Worm (Caenorhabditis elegans) whole organism, L2 larva: ENCODE data around the gene ZC455.1.

Source experiments
- C34F6.9 ChIP-seq: fragments of 150-350 bp; optimal IDR thresholded peaks from 2 replicates; lab custom pipeline; 2014; ENCODE audit warnings: missing biosample characterization, missing genetic modification characterization
- F13H6.1 ChIP-seq: sonication (generic microtip); optimal IDR thresholded peaks from 2 replicates; lab custom pipeline; 2016; ENCODE audit warnings: missing genetic modification characterization, missing compliant biosample characterization
- R02D3.7 ChIP-seq: fragments of 150-350 bp; optimal IDR thresholded peaks from 2 replicates; lab custom pipeline; 2014; ENCODE audit warnings: missing biosample characterization, missing genetic modification characterization
- ZK546.5 ChIP-seq: sonication (generic microtip); optimal IDR thresholded peaks from 2 replicates; lab custom pipeline; 2017; ENCODE audit warnings: missing biosample characterization, missing genetic modification characterization
- alr-1 ChIP-seq: fragments of 150-350 bp; optimal IDR thresholded peaks from 2 replicates; lab custom pipeline; 2014; ENCODE audit warnings: missing biosample characterization, missing genetic modification characterization
- aly-2 ChIP-seq: fragments of 150-350 bp; optimal IDR thresholded peaks from 2 replicates; lab custom pipeline; 2014; ENCODE audit warnings: missing biosample characterization, missing genetic modification characterization
- ama-1 ChIP-seq: fragments of 150-350 bp; optimal IDR thresholded peaks from 2 replicates; lab custom pipeline; 2018; ENCODE audit warnings: inconsistent platforms
- blmp-1 ChIP-seq: sonication (generic microtip); optimal IDR thresholded peaks from 2 replicates; lab custom pipeline; 2017; ENCODE audit warnings: missing genetic modification characterization, mild to moderate bottlenecking, missing compliant biosample characterization, antibody characterized with exemption, moderate library complexity; ENCODE audit not compliant: insufficient read depth
- ceh-16 ChIP-seq: fragments of 150-350 bp; optimal IDR thresholded peaks from 2 replicates; lab custom pipeline; 2014; ENCODE audit warnings: missing biosample characterization, missing genetic modification characterization
- ceh-82 ChIP-seq: fragments of 150-350 bp; optimal IDR thresholded peaks from 2 replicates; lab custom pipeline; 2014; ENCODE audit warnings: missing biosample characterization, missing genetic modification characterization
- crh-2 ChIP-seq: sonication (generic microtip); optimal IDR thresholded peaks from 2 replicates; lab custom pipeline; 2017; ENCODE audit warnings: missing biosample characterization, missing genetic modification characterization
- dmd-4 ChIP-seq: sonication (generic microtip); optimal IDR thresholded peaks from 2 replicates; lab custom pipeline; 2017; ENCODE audit warnings: missing biosample characterization, missing genetic modification characterization
- egl-27 ChIP-seq: sonication (generic microtip); optimal IDR thresholded peaks from 3 replicates; lab custom pipeline; 2017; ENCODE audit warnings: missing biosample characterization, missing genetic modification reagents, missing genetic modification characterization
- elt-1 ChIP-seq: fragments of 150-350 bp; optimal IDR thresholded peaks from 2 replicates; lab custom pipeline; 2014; ENCODE audit warnings: missing biosample characterization, missing genetic modification characterization
- elt-3 ChIP-seq: sonication (generic microtip); optimal IDR thresholded peaks from 2 replicates; lab custom pipeline; 2017; ENCODE audit warnings: missing biosample characterization, missing genetic modification characterization
- fos-1 ChIP-seq: fragments of 150-350 bp; optimal IDR thresholded peaks from 2 replicates; lab custom pipeline; 2014; ENCODE audit warnings: missing biosample characterization, missing genetic modification characterization
- gmeb-1 ChIP-seq: fragments of 150-350 bp; optimal IDR thresholded peaks from 2 replicates; lab custom pipeline; 2014; ENCODE audit warnings: missing biosample characterization, missing genetic modification characterization
- lin-11 ChIP-seq: fragments of 150-350 bp; sonication (generic microtip); optimal IDR thresholded peaks from 2 replicates; lab custom pipeline; 2014; ENCODE audit warnings: missing biosample characterization, missing genetic modification characterization, inconsistent platforms, mixed read lengths
- mab-5 ChIP-seq: fragments of 150-350 bp; optimal IDR thresholded peaks from 2 replicates; lab custom pipeline; 2014; ENCODE audit warnings: missing biosample characterization, missing genetic modification characterization
- mdl-1 ChIP-seq, 2 experiments: fragments of 150-350 bp in 1 of 2; sonication (generic microtip) in 1 of 2; optimal IDR thresholded peaks; 2 replicates each; lab custom pipeline; 2017; ENCODE audit warnings: missing biosample characterization in 2 of 2, missing genetic modification characterization in 2 of 2
- nhr-10 ChIP-seq: sonication (generic microtip); optimal IDR thresholded peaks from 2 replicates; lab custom pipeline; 2017; ENCODE audit warnings: missing biosample characterization, missing genetic modification characterization
- nhr-11 ChIP-seq: fragments of 150-350 bp; optimal IDR thresholded peaks from 2 replicates; lab custom pipeline; 2014; ENCODE audit warnings: missing biosample characterization, missing genetic modification characterization
- nhr-12 ChIP-seq: fragments of 150-350 bp; optimal IDR thresholded peaks from 2 replicates; lab custom pipeline; 2014; ENCODE audit warnings: missing biosample characterization, missing genetic modification characterization
- nhr-129 ChIP-seq: fragments of 150-350 bp; optimal IDR thresholded peaks from 2 replicates; lab custom pipeline; 2014; ENCODE audit warnings: missing biosample characterization, missing genetic modification characterization
- nhr-23 ChIP-seq: fragments of 150-350 bp; optimal IDR thresholded peaks from 2 replicates; lab custom pipeline; 2014; ENCODE audit warnings: missing biosample characterization, missing genetic modification reagents, missing genetic modification characterization
- nhr-237 ChIP-seq: fragments of 150-350 bp; optimal IDR thresholded peaks from 2 replicates; lab custom pipeline; 2014; ENCODE audit warnings: missing biosample characterization, missing genetic modification characterization
- nhr-6 ChIP-seq: fragments of 150-350 bp; optimal IDR thresholded peaks from 2 replicates; lab custom pipeline; 2014; ENCODE audit warnings: missing biosample characterization, missing genetic modification characterization
- nhr-77 ChIP-seq: fragments of 150-350 bp; optimal IDR thresholded peaks from 2 replicates; lab custom pipeline; 2014; ENCODE audit warnings: missing biosample characterization, missing genetic modification characterization
- peb-1 ChIP-seq: fragments of 150-350 bp; optimal IDR thresholded peaks from 2 replicates; lab custom pipeline; 2014; ENCODE audit warnings: missing biosample characterization, missing genetic modification characterization
- skn-1 ChIP-seq: sonication (generic microtip); optimal IDR thresholded peaks from 2 replicates; lab custom pipeline; 2017; ENCODE audit warnings: missing biosample characterization, missing genetic modification characterization
- sma-3 ChIP-seq: sonication (generic microtip); optimal IDR thresholded peaks from 2 replicates; lab custom pipeline; 2016; ENCODE audit warnings: missing genetic modification reagents, missing genetic modification characterization, missing compliant biosample characterization
- sma-9 ChIP-seq, 2 experiments: fragments of 150-350 bp in 1 of 2; sonication (generic microtip) in 1 of 2; optimal IDR thresholded peaks; 2 replicates each; lab custom pipeline; 2014 to 2016; ENCODE audit warnings: missing genetic modification characterization in 2 of 2, mild to moderate bottlenecking in 1 of 2, missing biosample characterization in 1 of 2, missing compliant biosample characterization in 1 of 2, missing genetic modification reagents in 1 of 2, moderate library complexity in 1 of 2
- unc-39 ChIP-seq: fragments of 150-350 bp; optimal IDR thresholded peaks from 2 replicates; lab custom pipeline; 2014; ENCODE audit warnings: missing biosample characterization, missing genetic modification characterization
- ztf-1 ChIP-seq: fragments of 200-800 bp; sonication (Bioruptor generic); conservative IDR thresholded peaks from 2 replicates; pipeline ENCODE4 v1.3.6; 2022; ENCODE audit warnings: missing genetic modification characterization, missing compliant biosample characterization
- ztf-11 ChIP-seq: sonication (generic microtip); optimal IDR thresholded peaks from 2 replicates; lab custom pipeline; 2017; ENCODE audit warnings: missing biosample characterization, missing genetic modification characterization
- ztf-4 ChIP-seq: fragments of 150-350 bp; optimal IDR thresholded peaks from 2 replicates; lab custom pipeline; 2014; ENCODE audit warnings: missing biosample characterization, missing genetic modification characterization

ZC455.1 gene

DNA sequence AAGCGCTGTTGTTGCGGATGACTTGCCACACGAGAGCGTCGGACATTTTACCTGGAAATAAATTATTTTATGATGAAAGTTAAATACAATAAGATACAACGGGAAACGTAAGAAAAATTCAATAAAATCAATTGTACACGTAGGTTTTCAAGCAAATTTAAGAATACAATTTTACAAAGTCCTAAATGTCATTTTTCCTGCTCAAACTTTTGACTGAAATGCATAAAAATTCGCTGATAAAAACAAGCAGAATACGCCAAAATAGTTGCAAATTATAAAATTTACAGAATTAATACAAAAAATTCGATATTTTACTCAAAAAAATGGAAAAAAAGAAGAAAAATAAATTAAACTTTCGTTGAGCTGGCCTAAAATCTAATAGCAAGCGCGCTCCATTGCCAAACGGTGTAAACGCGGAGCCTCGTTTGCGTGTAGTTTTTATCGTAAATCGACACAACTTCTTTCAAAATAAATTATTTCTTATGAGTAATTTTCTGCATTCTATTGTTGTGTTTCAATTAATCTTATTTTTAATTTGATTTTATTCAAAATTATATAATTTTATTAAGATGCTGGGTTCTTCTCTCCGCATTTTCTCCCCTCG is 45.2 kb upstream of the ZC455.1 start, which contains the start of the genes rpl-28 and mrpl-49 (continued):
- TF ChIP-seq nhr-6 (tag; lab: Kevin White, UChicago) (no peak), F13H6.1 (tag; lab: Kevin White, UChicago) (peak; percentile 72), nhr-12 (no peak), ztf-4 (peak; percentile 70), lin-11 (tag; lab: Kevin White, UChicago) (peak; percentile 85), nhr-11 (tag; lab: Kevin White, UChicago) (no peak), ztf-11 (no peak), skn-1 (tag; lab: Kevin White, UChicago) (peak; percentile 49), peb-1 (tag; lab: Kevin White, UChicago) (no peak), ceh-16 (tag; lab: Kevin White, UChicago) (peak; percentile 40), nhr-129 (tag; lab: Kevin White, UChicago) (peak; percentile 89), elt-3 (tag; lab: Kevin White, UChicago) (no peak), egl-27 (peak; percentile 47), ztf-1 (GFP tag; lab: Robert Waterston, UW) (no peak), elt-1 (no peak), alr-1 (tag; lab: Kevin White, UChicago) (no peak), ceh-82 (tag; lab: Kevin White, UChicago) (peak; percentile 2), nhr-237 (tag; lab: Kevin White, UChicago) (no peak), nhr-10 (tag; lab: Kevin White, UChicago) (no peak), gmeb-1 (tag; lab: Kevin White, UChicago) (peak; percentile 85)
- TF ChIP-seq, all 48 proteins: peak for 26

ce11 chrV:12729220-12729619 is 44.1 kb upstream of the ZC455.1 start, which contains the start of gene R11D1.10:
TSS of gene R11D1.10 (plus strand) at chrV:12729520.
- no peak for TF ChIP-seq nhr-11 (tag; lab: Kevin White, UChicago)
- no peak for TF ChIP-seq skn-1 (tag; lab: Kevin White, UChicago)
- no peak for TF ChIP-seq nhr-12
- no peak for TF ChIP-seq nhr-237 (tag; lab: Kevin White, UChicago)
- TF ChIP-seq alr-1 (tag; lab: Kevin White, UChicago), result no peak
- no peak for TF ChIP-seq ztf-4
- TF ChIP-seq aly-2, result no peak
- no peak for TF ChIP-seq blmp-1 (tag; lab: Kevin White, UChicago)
- no peak for TF ChIP-seq elt-3 (tag; lab: Kevin White, UChicago)
- TF ChIP-seq crh-2 (tag; lab: Kevin White, UChicago), result no peak
- TF ChIP-seq nhr-6 (tag; lab: Kevin White, UChicago), result no peak
- no peak for TF ChIP-seq ZK546.5 (tag; lab: Kevin White, UChicago)
- no peak for TF ChIP-seq elt-1
- TF ChIP-seq ztf-11, result no peak
- no peak for TF ChIP-seq nhr-77 (tag; lab: Kevin White, UChicago)
- no peak for TF ChIP-seq mdl-1 (tag; optimal IDR thresholded peaks at IDR 0.05; lab: Kevin White, UChicago)
- no peak for TF ChIP-seq ceh-82 (tag; lab: Kevin White, UChicago)

DNA sequence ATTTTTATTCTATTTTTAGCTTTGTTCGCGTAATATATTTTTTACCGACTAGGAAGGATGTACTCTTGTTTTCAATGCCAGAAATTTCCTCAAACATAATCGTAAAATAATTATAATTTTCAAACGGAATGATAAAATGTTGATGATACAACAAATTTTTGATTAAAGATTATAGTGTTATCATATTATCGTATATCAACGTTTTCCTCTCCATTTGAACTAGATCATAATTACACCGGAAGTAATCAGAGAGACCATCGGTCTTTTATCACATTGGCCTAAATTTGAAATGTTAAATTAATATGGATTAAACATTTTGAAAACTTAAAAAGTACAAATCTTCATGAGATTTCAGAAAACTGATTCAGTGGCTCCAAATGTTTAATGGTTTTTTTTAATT is 40.6 kb upstream of the ZC455.1 start:
- peak; percentile 18 for TF ChIP-seq crh-2 (tag; lab: Kevin White, UChicago)
- no peak for TF ChIP-seq elt-3 (tag; lab: Kevin White, UChicago)
- TF ChIP-seq aly-2, result no peak
- no peak for TF ChIP-seq C34F6.9
- TF ChIP-seq dmd-4, result no peak
- no peak for TF ChIP-seq elt-1
- no peak for TF ChIP-seq unc-39 (tag; lab: Kevin White, UChicago)
- TF ChIP-seq sma-3 (GFP tag; lab: Kevin White, UChicago), result no peak
- no peak for TF ChIP-seq nhr-129 (tag; lab: Kevin White, UChicago)
- TF ChIP-seq mab-5 (tag; lab: Kevin White, UChicago), result no peak
- no peak for TF ChIP-seq mdl-1 (tag; optimal IDR thresholded peaks at IDR 0.05; lab: Kevin White, UChicago)
- peak; percentile 46 for TF ChIP-seq sma-9 (GFP tag; optimal IDR thresholded peaks at IDR 0.05; lab: Kevin White, UChicago)
- TF ChIP-seq sma-9 (tag; optimal IDR thresholded peaks at IDR 0.05; lab: Kevin White, UChicago), result no peak
- TF ChIP-seq R02D3.7, result no peak
- TF ChIP-seq fos-1 (tag; lab: Kevin White, UChicago), result peak; percentile 62
- no peak for TF ChIP-seq alr-1 (tag; lab: Kevin White, UChicago)
- no peak for TF ChIP-seq nhr-23 (tag; lab: Kevin White, UChicago)
- TF ChIP-seq ama-1 (lab: Kevin White, UChicago), result no peak
- TF ChIP-seq, all 48 proteins: peak for 3
